Worm (Caenorhabditis elegans) whole organism, L4/young adult: ENCODE measurements around the gene gst-37.

Source experiments
- dao-5 ChIP-seq: sonication (generic microtip); optimal IDR thresholded peaks from 2 replicates; lab custom pipeline; 2016; ENCODE audit warnings: missing genotype, missing genetic modification characterization, moderate library complexity, missing compliant biosample characterization
- him-1 ChIP-seq: sonication (generic microtip); optimal IDR thresholded peaks from 2 replicates; lab custom pipeline; 2016; ENCODE audit warnings: missing genotype, missing genetic modification reagents, missing genetic modification characterization, missing compliant biosample characterization

DNA sequence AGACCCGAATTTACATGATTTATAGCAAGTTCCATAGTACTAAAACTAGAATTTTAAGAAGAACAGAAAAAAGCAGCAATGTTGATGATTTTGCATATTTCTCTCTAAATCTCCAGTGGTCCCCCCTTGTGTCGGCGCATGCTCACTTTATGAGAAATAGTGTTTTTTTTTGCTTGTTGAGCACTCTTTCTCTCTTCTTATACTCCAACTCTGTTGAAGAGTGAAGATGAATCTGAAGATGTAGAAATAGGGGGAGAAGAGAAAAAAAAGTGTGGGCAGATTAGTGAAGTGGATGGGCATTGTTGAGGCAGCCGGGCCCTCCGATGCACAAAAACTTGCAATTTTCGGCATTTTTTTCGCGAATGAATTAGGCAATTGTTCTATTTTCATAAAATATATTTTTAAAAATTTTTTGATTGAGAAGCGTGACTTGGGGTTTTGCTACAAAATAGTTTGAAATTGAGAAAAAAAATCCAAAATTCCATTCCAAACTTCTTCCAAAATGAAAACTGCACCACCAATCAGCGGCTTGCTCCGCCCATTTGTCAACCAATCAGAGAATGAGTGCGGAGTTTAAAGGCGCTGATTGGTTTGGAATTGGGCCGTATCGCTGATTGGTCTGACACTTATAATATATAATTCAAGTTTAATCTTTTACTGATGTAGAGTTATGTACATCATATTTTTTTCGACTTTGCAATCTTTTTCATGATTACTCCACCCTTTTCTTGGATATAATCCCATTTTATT is 19.2 kb downstream of the gst-37 start:
- TF ChIP-seq him-1 (tag; lab: Kevin White, UChicago) (no peak), dao-5 (no peak)
